Fruit fly (Drosophila melanogaster) whole organism, prepupa: Measurements from ENCODE around the gene CG11912.

Source experiments
- Blimp-1 ChIP-seq: fragments of 200-800 bp; sonication (Bioruptor generic); optimal IDR thresholded peaks from 3 replicates; lab custom pipeline; 2017; ENCODE audit warnings: missing biosample characterization, missing genetic modification characterization, mild to moderate bottlenecking, moderate library complexity, missing genetic modification reagents
- CG10631 ChIP-seq: fragments of 200-800 bp; sonication (Bioruptor generic); optimal IDR thresholded peaks from 2 replicates; lab custom pipeline; 2016; ENCODE audit warnings: missing biosample characterization, missing genetic modification characterization
- CG10669 ChIP-seq: fragments of 200-800 bp; sonication (Bioruptor generic); optimal IDR thresholded peaks from 3 replicates; lab custom pipeline; 2018; ENCODE audit warnings: missing biosample characterization, mild to moderate bottlenecking, missing genetic modification characterization, moderate library complexity
- CG3032 ChIP-seq: fragments of 200-800 bp; optimal IDR thresholded peaks from 2 replicates; lab custom pipeline; 2019; ENCODE audit warnings: missing biosample characterization, mild to moderate bottlenecking, missing genetic modification characterization, moderate library complexity
- CG31627 ChIP-seq: fragments of 200-800 bp; sonication (Bioruptor generic); optimal IDR thresholded peaks from 3 replicates; lab custom pipeline; 2016; ENCODE audit warnings: missing biosample characterization, missing genetic modification characterization
- CG34406 ChIP-seq: fragments of 200-800 bp; sonication (Bioruptor generic); optimal IDR thresholded peaks from 3 replicates; lab custom pipeline; 2016; ENCODE audit warnings: missing biosample characterization, missing genetic modification characterization
- CG6163 ChIP-seq: fragments of 200-800 bp; sonication (Bioruptor generic); IDR thresholded peaks from 3 replicates; pipeline ENCODE4 v1.3.6; 2022; ENCODE audit warnings: missing biosample characterization, missing genetic modification characterization
- CG7368 ChIP-seq: fragments of 200-800 bp; sonication (Bioruptor generic); optimal IDR thresholded peaks from 3 replicates; lab custom pipeline; 2016; ENCODE audit warnings: missing biosample characterization, missing genetic modification characterization
- CG8119 ChIP-seq: fragments of 200-800 bp; sonication (Bioruptor generic); IDR thresholded peaks from 3 replicates; pipeline ENCODE4 v1.3.6; 2022; ENCODE audit warnings: missing biosample characterization, missing genetic modification characterization
- Eip78C ChIP-seq: fragments of 200-800 bp; sonication (Bioruptor generic); peaks from one replicate; lab custom pipeline; 2016; ENCODE audit warnings: missing biosample characterization, missing genetic modification characterization
- Ets21C ChIP-seq: fragments of 200-800 bp; sonication (Bioruptor generic); optimal IDR thresholded peaks from 3 replicates; lab custom pipeline; 2016; ENCODE audit warnings: missing biosample characterization, missing genetic modification characterization
- Ets96B ChIP-seq: fragments of 200-800 bp; optimal IDR thresholded peaks from 2 replicates; lab custom pipeline; 2019; ENCODE audit warnings: missing biosample characterization, mild to moderate bottlenecking, missing genetic modification characterization, moderate library complexity
- Gug ChIP-seq: fragments of 200-800 bp; sonication (Bioruptor generic); IDR thresholded peaks from 2 replicates; pipeline ENCODE4 v1.3.6; 2022; ENCODE audit warnings: missing biosample characterization, missing genetic modification characterization
- Hr4 ChIP-seq: fragments of 200-800 bp; sonication (Bioruptor generic); optimal IDR thresholded peaks from 3 replicates; lab custom pipeline; 2016; ENCODE audit warnings: missing biosample characterization, missing genetic modification characterization
- Met ChIP-seq: fragments of 200-800 bp; sonication (Bioruptor generic); optimal IDR thresholded peaks from 3 replicates; lab custom pipeline; 2016; ENCODE audit warnings: missing biosample characterization, missing genetic modification characterization
- OdsH ChIP-seq: fragments of 200-800 bp; sonication (Bioruptor generic); optimal IDR thresholded peaks from 3 replicates; lab custom pipeline; 2016; ENCODE audit warnings: missing biosample characterization, missing genetic modification characterization
- Sox102F ChIP-seq: fragments of 200-800 bp; sonication (Bioruptor generic); optimal IDR thresholded peaks from 2 replicates; lab custom pipeline; 2016; ENCODE audit warnings: missing biosample characterization, mild to moderate bottlenecking, missing genetic modification characterization
- Sox14 ChIP-seq: fragments of 200-800 bp; sonication (Bioruptor generic); optimal IDR thresholded peaks from 3 replicates; lab custom pipeline; 2016; ENCODE audit warnings: missing biosample characterization, missing genetic modification characterization
- acj6 ChIP-seq: fragments of 200-800 bp; sonication (Bioruptor generic); optimal IDR thresholded peaks from 3 replicates; lab custom pipeline; 2016; ENCODE audit warnings: missing biosample characterization, missing genetic modification characterization
- dsx ChIP-seq: fragments of 200-800 bp; optimal IDR thresholded peaks from 3 replicates; lab custom pipeline; 2019; ENCODE audit warnings: missing biosample characterization, mild to moderate bottlenecking, missing genetic modification characterization, moderate library complexity; ENCODE audit not compliant: poor library complexity, severe bottlenecking
- esn ChIP-seq: fragments of 200-800 bp; sonication (Bioruptor generic); optimal IDR thresholded peaks from 2 replicates; lab custom pipeline; 2016; ENCODE audit warnings: missing biosample characterization, mild to moderate bottlenecking, missing genetic modification characterization, moderate library complexity
- fd85E ChIP-seq: fragments of 200-800 bp; sonication (Bioruptor generic); optimal IDR thresholded peaks from 3 replicates; lab custom pipeline; 2016; ENCODE audit warnings: missing biosample characterization, missing genetic modification characterization
- svp ChIP-seq: fragments of 200-800 bp; sonication (Bioruptor generic); peaks from one replicate; lab custom pipeline; 2016; ENCODE audit warnings: missing biosample characterization, missing genetic modification characterization

The CG11912 gene

DNA sequence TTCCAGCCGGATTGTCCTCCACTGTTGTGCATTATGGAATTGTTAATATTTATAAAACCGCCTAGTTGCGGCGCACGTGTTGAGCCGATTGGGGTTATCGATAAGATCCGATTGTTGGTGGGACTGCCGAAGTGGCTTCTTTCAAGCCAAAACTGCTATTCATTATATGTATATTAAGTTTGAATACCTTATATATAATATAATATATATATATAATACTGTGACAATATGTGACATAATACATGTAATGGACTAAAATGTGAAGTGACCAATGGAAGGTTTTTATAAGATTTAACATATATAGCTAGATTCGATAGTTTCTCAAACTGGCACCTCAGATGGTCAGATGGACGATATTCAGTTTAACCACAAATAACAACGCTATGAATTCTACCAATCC lies 45.5 kb downstream of the CG11912 start, which contains the start of the genes mbm and CG11555:
Gene mbm, minus strand, starts transcription at position 113 of the 400 bp plus-strand sequence.
Gene CG11555, plus strand, starts transcription at position 234 of the 400 bp plus-strand sequence.
- TF ChIP-seq Sox14: no peak
- TF ChIP-seq CG31627 (GFP tag; lab: Kevin White, UChicago): no peak
- no peak for TF ChIP-seq CG34406 (GFP tag; lab: Kevin White, UChicago)
- peak; percentile 19 for TF ChIP-seq esn (GFP tag; lab: Kevin White, UChicago)
- peak; percentile 5 for TF ChIP-seq dsx (GFP tag; lab: Kevin White, UChicago)
- no peak for TF ChIP-seq Ets21C (GFP tag; lab: Kevin White, UChicago)
- TF ChIP-seq Ets96B (tag; lab: Kevin White, UChicago): peak; percentile 39
- no peak for TF ChIP-seq CG10631
- TF ChIP-seq Sox102F (GFP tag; lab: Kevin White, UChicago): no peak
- TF ChIP-seq CG7368 (GFP tag; lab: Kevin White, UChicago): no peak
- TF ChIP-seq acj6: no peak
- TF ChIP-seq Blimp-1 (GFP tag; lab: Kevin White, UChicago): no peak
- TF ChIP-seq Met (GFP tag; lab: Kevin White, UChicago): no peak
- no peak for TF ChIP-seq Gug (GFP tag; lab: Robert Waterston, UW)
- TF ChIP-seq CG3032 (tag; lab: Kevin White, UChicago): peak; percentile 26
- TF ChIP-seq svp (GFP tag; lab: Kevin White, UChicago): no peak

dm6 chr2L:271553-271952 lies 47.5 kb downstream of the CG11912 start, which contains the start of gene Dus1:
TSS of gene Dus1 (minus strand) at chr2L:271744.
- TF ChIP-seq Eip78C (GFP tag; lab: Kevin White, UChicago) (peak; percentile 40), Blimp-1 (GFP tag; lab: Kevin White, UChicago) (no peak)
- TF ChIP-seq, all 60 proteins: peak for 1

- no peak for TF ChIP-seq Ets21C (GFP tag; lab: Kevin White, UChicago)
- TF ChIP-seq Ets96B (tag; lab: Kevin White, UChicago): no peak
- no peak for TF ChIP-seq CG8119 (GFP tag; lab: Robert Waterston, UW)
- no peak for TF ChIP-seq dsx (GFP tag; lab: Kevin White, UChicago)
- TF ChIP-seq Gug (GFP tag; lab: Robert Waterston, UW): no peak
- TF ChIP-seq CG10669 (GFP tag; lab: Kevin White, UChicago): no peak
- no peak for TF ChIP-seq Hr4
- TF ChIP-seq OdsH (GFP tag; lab: Kevin White, UChicago): no peak
- TF ChIP-seq CG6163 (GFP tag; lab: Robert Waterston, UW): no peak
- TF ChIP-seq CG34406 (GFP tag; lab: Kevin White, UChicago): no peak
- no peak for TF ChIP-seq fd85E (GFP tag; lab: Kevin White, UChicago)
- TF ChIP-seq, all 60 proteins: peak for 0
Observed at dm6 chr2L:268788-269187, 50.3 kb downstream of the CG11912 start, which contains the start of gene CG3345. TSS of gene CG3345 (plus strand) at chr2L:269088.
